Worm (Caenorhabditis elegans) whole organism, L4/young adult: ENCODE data around the gene R166.2.

Experiments
- W03F9.2 ChIP-seq: fragments of 150-350 bp; optimal IDR thresholded peaks from 2 replicates; lab custom pipeline; 2014; ENCODE audit warnings: missing biosample characterization, missing genetic modification characterization
- him-1 ChIP-seq: sonication (generic microtip); optimal IDR thresholded peaks from 2 replicates; lab custom pipeline; 2016; ENCODE audit warnings: missing genotype, missing genetic modification reagents, missing genetic modification characterization, missing compliant biosample characterization

DNA sequence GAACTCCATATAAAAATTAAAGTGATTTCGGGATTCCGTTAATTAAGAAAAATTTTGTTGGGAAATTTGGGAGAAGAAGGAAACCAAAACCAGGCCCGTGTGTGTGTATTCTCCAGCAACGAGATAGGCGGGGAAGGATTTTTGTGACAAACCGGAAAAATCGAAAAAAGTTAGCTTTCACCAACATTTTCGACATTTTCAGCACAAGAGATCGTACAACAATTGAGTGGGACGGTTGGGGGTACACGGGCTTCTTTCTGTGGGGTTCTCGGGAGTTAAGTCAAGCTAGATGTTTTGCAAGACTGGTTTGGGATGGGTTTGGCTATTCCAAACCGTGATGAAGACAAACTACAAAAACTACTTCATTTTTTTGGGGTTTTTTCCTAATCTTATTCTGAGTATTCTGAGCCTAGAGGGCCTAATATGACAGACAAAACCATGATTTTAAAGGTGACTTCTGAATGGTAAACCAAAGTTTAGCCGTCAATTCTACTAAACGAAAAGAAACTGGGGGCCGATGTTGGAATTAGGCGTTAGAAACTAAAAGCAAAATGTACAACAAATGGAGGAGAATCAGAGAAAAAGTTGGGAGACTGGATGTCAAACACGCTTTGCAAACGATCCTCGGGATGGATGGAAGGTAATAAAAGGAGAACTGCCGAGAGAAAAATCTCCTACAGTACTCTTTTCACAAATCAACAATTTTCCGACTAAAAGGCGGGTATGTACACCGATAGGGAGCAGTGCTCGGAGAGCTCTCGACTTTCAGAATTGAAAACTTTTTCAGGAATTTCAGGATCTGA is 5.4 kb upstream of the R166.2 start:
- TF ChIP-seq W03F9.2 (tag; lab: Kevin White, UChicago) (no peak), him-1 (tag; lab: Kevin White, UChicago) (no peak)
